Worm (Caenorhabditis elegans) whole organism, L4 larva: ENCODE data around the gene glrx-3.
A peak's percentile ranks its signal among the peaks of the same experiment; 100 is the strongest.

Experiments
- D1046.2 ChIP-seq: fragments of 200-800 bp; sonication (Bioruptor generic); IDR thresholded peaks from 2 replicates; pipeline ENCODE4 v1.3.6; 2022; ENCODE audit warnings: missing genetic modification characterization, missing compliant biosample characterization
- F26F4.8 ChIP-seq: fragments of 200-800 bp; sonication (Bioruptor generic); conservative IDR thresholded peaks from 2 replicates; pipeline ENCODE4 v1.3.6; 2022; ENCODE audit warnings: missing genetic modification characterization, missing compliant biosample characterization
- F49E8.2 ChIP-seq: sonication (generic microtip); optimal IDR thresholded peaks from 2 replicates; lab custom pipeline; 2016; ENCODE audit warnings: missing compliant biosample characterization, mild to moderate bottlenecking, missing genetic modification characterization, borderline replicate concordance
- T20F7.1 ChIP-seq: fragments of 200-800 bp; sonication (Bioruptor generic); optimal IDR thresholded peaks from 2 replicates; lab custom pipeline; 2018; ENCODE audit warnings: mild to moderate bottlenecking, missing genetic modification characterization, missing compliant biosample characterization
- T26A8.4 ChIP-seq: fragments of 200-800 bp; sonication (Bioruptor generic); IDR thresholded peaks from 2 replicates; pipeline ENCODE4 v1.3.6; 2022; ENCODE audit warnings: missing genetic modification characterization, missing compliant biosample characterization
- ZK337.2 ChIP-seq: fragments of 200-800 bp; sonication (Bioruptor generic); IDR thresholded peaks from 2 replicates; pipeline ENCODE4 v1.3.6; 2022; ENCODE audit warnings: missing genetic modification reagents, missing genetic modification characterization, missing compliant biosample characterization
- aha-1 ChIP-seq: fragments of 150-350 bp; peaks from one replicate; lab custom pipeline; 2014; ENCODE audit warnings: missing biosample characterization, missing genetic modification characterization
- arid-1 ChIP-seq: fragments of 200-800 bp; sonication (Bioruptor generic); conservative IDR thresholded peaks from 2 replicates; pipeline ENCODE4 v1.3.6; 2022; ENCODE audit warnings: missing genetic modification reagents, missing genetic modification characterization, missing compliant biosample characterization
- ceh-32 ChIP-seq: sonication (generic microtip); optimal IDR thresholded peaks from 2 replicates; lab custom pipeline; 2016; ENCODE audit warnings: mild to moderate bottlenecking, missing genetic modification characterization, missing compliant biosample characterization; ENCODE audit not compliant: poor library complexity
- ceh-62 ChIP-seq: sonication (generic microtip); optimal IDR thresholded peaks from 2 replicates; lab custom pipeline; 2017; ENCODE audit warnings: missing biosample characterization, missing genetic modification characterization
- ceh-82 ChIP-seq: sonication (generic microtip); optimal IDR thresholded peaks from 2 replicates; lab custom pipeline; 2017; ENCODE audit warnings: missing biosample characterization, missing genetic modification characterization
- ctbp-1 ChIP-seq: fragments of 200-800 bp; sonication (Bioruptor generic); IDR thresholded peaks from 2 replicates; pipeline ENCODE4 v1.3.6; 2022; ENCODE audit warnings: missing genetic modification reagents, missing genetic modification characterization, missing compliant biosample characterization
- daf-12 ChIP-seq: fragments of 150-350 bp; optimal IDR thresholded peaks from 2 replicates; lab custom pipeline; 2014; ENCODE audit warnings: missing biosample characterization, missing genetic modification reagents, missing genetic modification characterization
- dmd-9 ChIP-seq: fragments of 200-800 bp; sonication (Bioruptor generic); IDR thresholded peaks from 2 replicates; pipeline ENCODE4 v1.3.6; 2022; ENCODE audit warnings: missing genetic modification reagents, missing genetic modification characterization, missing compliant biosample characterization
- dpl-1 ChIP-seq: fragments of 150-350 bp; optimal IDR thresholded peaks from 2 replicates; lab custom pipeline; 2014; ENCODE audit warnings: missing biosample characterization, missing genetic modification reagents, missing genetic modification characterization
- duxl-1 ChIP-seq: sonication (generic microtip); optimal IDR thresholded peaks from 2 replicates; lab custom pipeline; 2016; ENCODE audit warnings: mild to moderate bottlenecking, missing genetic modification characterization, moderate library complexity, missing compliant biosample characterization; ENCODE audit not compliant: poor library complexity
- hlh-30 ChIP-seq: sonication (generic microtip); optimal IDR thresholded peaks from 2 replicates; lab custom pipeline; 2017; ENCODE audit warnings: antibody characterized with exemption, mild to moderate bottlenecking, missing genetic modification characterization, missing compliant biosample characterization; ENCODE audit not compliant: insufficient read depth
- hmg-1.1 ChIP-seq: fragments of 200-800 bp; sonication (Bioruptor generic); IDR thresholded peaks from 2 replicates; pipeline ENCODE4 v1.3.6; 2022; ENCODE audit warnings: missing genetic modification reagents, missing genetic modification characterization, missing compliant biosample characterization
- lin-38 ChIP-seq: fragments of 200-800 bp; sonication (Bioruptor generic); IDR thresholded peaks from 2 replicates; pipeline ENCODE4 v1.3.6; 2022; ENCODE audit warnings: missing genetic modification reagents, missing genetic modification characterization, missing compliant biosample characterization
- lin-39 ChIP-seq: fragments of 150-350 bp; optimal IDR thresholded peaks from 2 replicates; lab custom pipeline; 2014; ENCODE audit warnings: missing biosample characterization, missing genetic modification reagents, missing genetic modification characterization
- mdl-1 ChIP-seq, 2 experiments: fragments of 150-350 bp in 1 of 2; sonication (generic microtip) in 1 of 2; optimal IDR thresholded peaks; 2 replicates each; lab custom pipeline; 2014 to 2017; ENCODE audit warnings: missing biosample characterization in 2 of 2, missing genetic modification characterization in 2 of 2
- mes-2 ChIP-seq: sonication (generic microtip); optimal IDR thresholded peaks from 2 replicates; lab custom pipeline; 2016; ENCODE audit warnings: missing genotype, mild to moderate bottlenecking, missing genetic modification characterization, missing compliant biosample characterization; ENCODE audit not compliant: poor library complexity, severe bottlenecking
- mxl-2 ChIP-seq: fragments of 200-800 bp; sonication (Bioruptor generic); conservative IDR thresholded peaks from 2 replicates; pipeline ENCODE4 v1.3.6; 2022; ENCODE audit warnings: missing genetic modification reagents, missing genetic modification characterization, missing compliant biosample characterization
- nhr-102 ChIP-seq: sonication (generic microtip); optimal IDR thresholded peaks from 2 replicates; lab custom pipeline; 2016; ENCODE audit warnings: mild to moderate bottlenecking, missing genetic modification characterization, moderate library complexity, missing compliant biosample characterization
- nhr-11 ChIP-seq: fragments of 150-350 bp; optimal IDR thresholded peaks from 2 replicates; lab custom pipeline; 2014; ENCODE audit warnings: missing biosample characterization, missing genetic modification characterization
- nhr-25 ChIP-seq: sonication (generic microtip); optimal IDR thresholded peaks from 2 replicates; lab custom pipeline; 2017; ENCODE audit warnings: missing genetic modification characterization, mild to moderate bottlenecking, missing compliant biosample characterization, antibody characterized with exemption, moderate library complexity, borderline replicate concordance; ENCODE audit not compliant: insufficient read depth
- nhr-28 ChIP-seq: fragments of 150-350 bp; optimal IDR thresholded peaks from 2 replicates; lab custom pipeline; 2014; ENCODE audit warnings: missing biosample characterization, missing genetic modification characterization
- nhr-42 ChIP-seq: fragments of 200-800 bp; sonication (Bioruptor generic); IDR thresholded peaks from 2 replicates; pipeline ENCODE4 v1.3.6; 2022; ENCODE audit warnings: missing genetic modification characterization, missing compliant biosample characterization
- nhr-76 ChIP-seq: fragments of 150-350 bp; optimal IDR thresholded peaks from 2 replicates; lab custom pipeline; 2014; ENCODE audit warnings: missing biosample characterization, missing genetic modification characterization
- php-3 ChIP-seq: fragments of 200-800 bp; sonication (Bioruptor generic); IDR thresholded peaks from 2 replicates; pipeline ENCODE4 v1.3.6; 2022; ENCODE audit warnings: missing genetic modification reagents, missing genetic modification characterization, missing compliant biosample characterization
- sdz-12 ChIP-seq: fragments of 200-800 bp; sonication (Bioruptor generic); optimal IDR thresholded peaks from 2 replicates; lab custom pipeline; 2018; ENCODE audit warnings: mild to moderate bottlenecking, missing genetic modification characterization, missing compliant biosample characterization
- set-16 ChIP-seq: fragments of 200-800 bp; sonication (Bioruptor generic); IDR thresholded peaks from 2 replicates; pipeline ENCODE4 v1.3.6; 2022; ENCODE audit warnings: missing genetic modification reagents, missing genetic modification characterization, missing compliant biosample characterization
- spr-1 ChIP-seq: sonication (generic microtip); optimal IDR thresholded peaks from 2 replicates; lab custom pipeline; 2016; ENCODE audit warnings: mild to moderate bottlenecking, missing genetic modification characterization, missing compliant biosample characterization
- tra-1 ChIP-seq: fragments of 200-800 bp; sonication (Bioruptor generic); IDR thresholded peaks from 2 replicates; pipeline ENCODE4 v1.3.6; 2022; ENCODE audit warnings: missing genetic modification reagents, missing genetic modification characterization, missing compliant biosample characterization
- unc-39 ChIP-seq: sonication (generic microtip); optimal IDR thresholded peaks from 2 replicates; lab custom pipeline; 2017; ENCODE audit warnings: missing biosample characterization, missing genetic modification characterization
- zag-1 ChIP-seq: fragments of 150-350 bp; optimal IDR thresholded peaks from 2 replicates; lab custom pipeline; 2014; ENCODE audit warnings: missing biosample characterization, missing genetic modification characterization
- zfp-3 ChIP-seq: fragments of 200-800 bp; sonication (Bioruptor generic); conservative IDR thresholded peaks from 2 replicates; pipeline ENCODE4 v1.3.6; 2022; ENCODE audit warnings: missing genetic modification reagents, missing genetic modification characterization, missing compliant biosample characterization
- ztf-7 ChIP-seq: fragments of 150-350 bp; optimal IDR thresholded peaks from 2 replicates; lab custom pipeline; 2014; ENCODE audit warnings: missing biosample characterization, missing genetic modification characterization

The glrx-3 gene

DNA sequence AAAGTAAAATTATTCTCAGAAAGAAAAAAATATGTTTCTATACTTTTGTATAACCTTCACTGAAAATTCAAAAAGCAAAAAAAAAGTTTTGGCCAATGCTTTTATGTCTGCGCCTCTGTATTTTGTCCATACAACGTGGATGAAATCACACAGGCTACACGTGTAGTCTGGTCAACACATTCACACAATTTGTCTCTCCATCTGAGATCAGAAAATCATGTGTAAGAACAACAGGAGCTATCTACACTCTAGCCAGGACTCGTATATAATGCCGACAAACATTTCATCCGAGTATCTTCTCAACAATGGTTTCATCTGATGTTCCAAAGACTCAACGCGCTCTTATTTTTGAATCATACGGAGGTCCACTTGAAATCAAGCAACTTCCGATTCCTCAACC, 14.3 kb downstream of the glrx-3 start, which contains the start of gene D2063.1:
Gene D2063.1 (plus strand): TSS at position 281 of the 400 bp plus-strand sequence.
- TF ChIP-seq zag-1 (tag; lab: Kevin White, UChicago), result no peak
- no peak for TF ChIP-seq F26F4.8 (GFP tag; lab: Robert Waterston, UW)
- TF ChIP-seq php-3, result no peak
- no peak for TF ChIP-seq D1046.2
- TF ChIP-seq ceh-62 (tag; lab: Kevin White, UChicago), result no peak
- peak; percentile 89 for TF ChIP-seq nhr-11 (tag; lab: Kevin White, UChicago)
- TF ChIP-seq sdz-12 (GFP tag; lab: Kevin White, UChicago), result no peak
- no peak for TF ChIP-seq nhr-42 (GFP tag; lab: Robert Waterston, UW)
- TF ChIP-seq arid-1 (GFP tag; lab: Robert Waterston, UW), result no peak
- no peak for TF ChIP-seq unc-39 (tag; lab: Kevin White, UChicago)
- peak; percentile 23 for TF ChIP-seq nhr-28 (tag; lab: Kevin White, UChicago)
- no peak for TF ChIP-seq ctbp-1
- TF ChIP-seq nhr-25 (tag; lab: Kevin White, UChicago), result no peak
- no peak for TF ChIP-seq nhr-102 (tag; lab: Kevin White, UChicago)
- TF ChIP-seq mes-2 (tag; lab: Kevin White, UChicago), result no peak
- no peak for TF ChIP-seq tra-1 (GFP tag; lab: Robert Waterston, UW)
- TF ChIP-seq, all 104 proteins: peak for 2

DNA sequence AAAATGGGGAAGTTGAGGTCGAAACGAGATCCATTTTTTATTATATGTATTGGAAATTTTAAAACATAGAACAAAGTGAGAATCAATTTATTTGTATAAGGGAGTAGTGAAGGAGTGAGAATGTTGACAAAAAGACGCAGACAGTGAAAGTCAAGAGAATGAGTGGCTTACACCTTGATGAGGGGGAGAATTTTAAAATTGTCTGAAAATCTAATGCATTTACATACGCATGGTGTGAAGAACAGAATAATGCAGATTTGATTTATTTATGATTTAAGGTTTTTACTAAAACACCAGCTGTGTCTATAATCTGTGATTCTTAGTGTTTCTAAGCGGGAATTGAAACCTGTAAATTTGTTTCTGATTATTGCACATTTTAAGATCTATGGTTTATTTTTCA, 15.7 kb downstream of the glrx-3 start, which contains the start of gene nhr-125:
Gene nhr-125 (minus strand): TSS at position 101 of the 400 bp plus-strand sequence.
- TF ChIP-seq aha-1 (tag; lab: Kevin White, UChicago) (peak; percentile 62), lin-39 (tag; lab: Kevin White, UChicago) (no peak), dpl-1 (GFP tag; lab: Kevin White, UChicago) (no peak)

DNA sequence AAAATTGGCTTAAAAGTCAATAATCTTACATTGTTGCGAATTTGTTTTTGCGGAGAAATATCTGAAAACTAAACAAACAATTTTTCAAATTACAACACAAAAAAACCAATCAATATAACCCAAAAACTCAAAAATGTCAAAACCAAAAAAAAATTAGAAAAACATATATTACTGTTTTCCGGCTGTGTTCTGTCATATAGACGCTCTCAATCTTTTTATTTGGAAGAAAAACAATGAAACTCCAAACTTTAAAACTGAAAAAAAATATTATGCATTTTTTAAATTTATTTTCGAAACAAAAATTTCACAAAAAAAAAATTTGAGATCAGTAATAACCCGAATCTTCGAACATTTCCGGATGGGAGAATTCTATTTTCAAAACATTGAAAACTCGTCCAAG, 18.4 kb downstream of the glrx-3 start, which contains the start of gene R02D1.2:
Gene R02D1.2 (minus strand): TSS at position 101 of the 400 bp plus-strand sequence.
- TF ChIP-seq ceh-32 (tag; lab: Kevin White, UChicago), result no peak
- no peak for TF ChIP-seq T20F7.1 (GFP tag; lab: Kevin White, UChicago)
- TF ChIP-seq ZK337.2, result no peak
- TF ChIP-seq hlh-30 (tag; lab: Kevin White, UChicago), result no peak
- no peak for TF ChIP-seq aha-1 (tag; lab: Kevin White, UChicago)
- TF ChIP-seq hmg-1.1 (GFP tag; lab: Robert Waterston, UW), result no peak
- no peak for TF ChIP-seq ceh-82
- no peak for TF ChIP-seq lin-38 (GFP tag; lab: Robert Waterston, UW)
- TF ChIP-seq mdl-1 (tag; optimal IDR thresholded peaks at IDR 0.05; lab: Kevin White, UChicago), result no peak
- no peak for TF ChIP-seq spr-1 (tag; lab: Kevin White, UChicago)

DNA sequence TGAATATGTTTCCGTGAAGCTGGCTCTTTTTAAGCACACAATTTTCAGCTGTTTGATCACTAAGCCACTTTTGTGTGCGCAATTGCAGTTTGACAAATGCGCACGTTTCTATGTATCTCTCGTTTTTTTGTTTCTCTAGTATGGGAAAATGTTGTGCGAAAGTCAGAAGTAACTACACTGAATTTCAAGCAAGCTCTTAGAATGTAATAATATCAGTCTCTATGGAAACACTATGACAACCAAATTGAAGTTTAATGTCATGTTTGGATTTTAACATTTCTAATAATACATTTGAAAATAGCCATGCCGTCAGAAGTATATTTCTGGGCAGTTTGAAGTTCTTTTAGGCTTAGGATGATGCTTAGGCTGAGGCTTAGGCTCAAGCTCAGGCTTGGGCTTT, 21.2 kb downstream of the glrx-3 start, which contains the start of gene ZC132.9:
Gene ZC132.9 (minus strand): TSS at position 101 of the 400 bp plus-strand sequence.
- TF ChIP-seq duxl-1 (tag; lab: Kevin White, UChicago), result no peak
- no peak for TF ChIP-seq aha-1 (tag; lab: Kevin White, UChicago)
- no peak for TF ChIP-seq F49E8.2 (tag; lab: Kevin White, UChicago)
- TF ChIP-seq ztf-7 (tag; lab: Kevin White, UChicago), result no peak
- TF ChIP-seq set-16 (GFP tag; lab: Robert Waterston, UW), result no peak
- TF ChIP-seq mxl-2, result no peak
- no peak for TF ChIP-seq nhr-76 (tag; lab: Kevin White, UChicago)
- no peak for TF ChIP-seq daf-12
- no peak for TF ChIP-seq T26A8.4 (GFP tag; lab: Robert Waterston, UW)
- TF ChIP-seq zfp-3 (GFP tag; lab: Robert Waterston, UW), result no peak
- no peak for TF ChIP-seq dmd-9 (GFP tag; lab: Robert Waterston, UW)
